Worm (Caenorhabditis elegans): Measurements from ENCODE around the gene C30G7.3.

DNA sequence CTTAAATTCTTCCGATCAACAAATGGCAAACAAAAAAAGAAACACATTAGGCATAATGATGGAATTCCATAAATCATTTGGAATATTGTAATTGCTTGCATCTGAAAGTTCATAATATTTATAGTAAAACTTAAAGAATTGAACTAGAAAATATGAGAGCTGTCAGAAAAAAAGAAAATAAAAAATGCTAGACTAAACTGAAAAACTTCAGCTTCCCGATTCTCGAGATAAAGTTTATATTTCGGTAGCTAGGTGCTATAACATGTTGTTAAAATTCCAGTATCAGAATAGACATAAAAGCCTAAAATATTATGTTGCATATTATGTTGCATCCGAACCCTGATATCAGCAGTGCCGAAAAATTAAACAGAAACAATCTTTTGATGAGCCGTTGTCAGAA lies 21.4 kb downstream of the C30G7.3 start, which contains the start of gene srg-54:
- no peak for TF ChIP-seq zfp-2 (tag; optimal IDR thresholded peaks at IDR 0.05)
- no peak for TF ChIP-seq unc-130 (GFP tag; optimal IDR thresholded peaks at IDR 0.05)
- no peak for TF ChIP-seq unc-62 (GFP tag; optimal IDR thresholded peaks at IDR 0.05 in 1 of 2)
- TF ChIP-seq unc-62 (tag; optimal IDR thresholded peaks at IDR 0.05) = no peak
- no peak for TF ChIP-seq unc-39 (tag; optimal IDR thresholded peaks at IDR 0.05)
- no peak for TF ChIP-seq nhr-25 (tag; optimal IDR thresholded peaks at IDR 0.05; ENCODE audit: borderline replicate concordance, insufficient read depth)
- TF ChIP-seq lir-3 (tag; optimal IDR thresholded peaks at IDR 0.05) = no peak
- no peak for TF ChIP-seq zag-1 (tag; optimal IDR thresholded peaks at IDR 0.05)
- no peak for TF ChIP-seq madf-9 (GFP tag; conservative IDR thresholded peaks at IDR 0.05)
- no peak for TF ChIP-seq nhr-11 (tag; optimal IDR thresholded peaks at IDR 0.05)
- no peak for TF ChIP-seq mdl-1 (tag; optimal IDR thresholded peaks at IDR 0.05)
- TF ChIP-seq D1046.2 (GFP tag; IDR thresholded peaks at IDR 0.05) = no peak

All from whole organism, L4 larva.